Worm (Caenorhabditis elegans): ENCODE data around the gene C04A11.2.

- TF ChIP-seq ceh-30 (tag; optimal IDR thresholded peaks at IDR 0.05) = no peak
- no peak for TF ChIP-seq dve-1 (tag; optimal IDR thresholded peaks at IDR 0.05)
- TF ChIP-seq pha-2 (tag; optimal IDR thresholded peaks at IDR 0.05) = no peak
- TF ChIP-seq fkh-6 (tag; optimal IDR thresholded peaks at IDR 0.05) = no peak
- no peak for TF ChIP-seq nfya-1 (tag; optimal IDR thresholded peaks at IDR 0.05)
- no peak for TF ChIP-seq ets-4 (tag; optimal IDR thresholded peaks at IDR 0.05)
These were observed 23.7 kb downstream of the C04A11.2 start for ce11 chrX:13644884-13645283.
